Fruit fly (Drosophila melanogaster) whole organism, prepupa: Measurements from ENCODE around the gene CG31975.

ENCODE experiments used
- Blimp-1 ChIP-seq: fragments of 200-800 bp; sonication (Bioruptor generic); optimal IDR thresholded peaks from 3 replicates; lab custom pipeline; 2017; ENCODE audit warnings: missing biosample characterization, missing genetic modification characterization, mild to moderate bottlenecking, moderate library complexity, missing genetic modification reagents
- CG10631 ChIP-seq: fragments of 200-800 bp; sonication (Bioruptor generic); optimal IDR thresholded peaks from 2 replicates; lab custom pipeline; 2016; ENCODE audit warnings: missing biosample characterization, missing genetic modification characterization
- CG10669 ChIP-seq: fragments of 200-800 bp; sonication (Bioruptor generic); optimal IDR thresholded peaks from 3 replicates; lab custom pipeline; 2018; ENCODE audit warnings: missing biosample characterization, mild to moderate bottlenecking, missing genetic modification characterization, moderate library complexity
- CG11294 ChIP-seq: fragments of 200-800 bp; sonication (Bioruptor generic); IDR thresholded peaks from 2 replicates; pipeline ENCODE4 v1.3.6; 2022; ENCODE audit warnings: missing biosample characterization, missing genetic modification characterization
- CG11762 ChIP-seq: fragments of 200-800 bp; sonication (Bioruptor generic); optimal IDR thresholded peaks from 3 replicates; lab custom pipeline; 2016; ENCODE audit warnings: missing biosample characterization, missing genetic modification characterization; ENCODE audit not compliant: insufficient read depth
- CG11902 ChIP-seq: fragments of 200-800 bp; sonication (Bioruptor generic); optimal IDR thresholded peaks from 3 replicates; lab custom pipeline; 2016; ENCODE audit warnings: missing biosample characterization, missing genetic modification characterization
- CG15336 ChIP-seq: fragments of 200-800 bp; sonication (Bioruptor generic); IDR thresholded peaks from 2 replicates; pipeline ENCODE4 v1.3.6; 2022; ENCODE audit warnings: missing biosample characterization, missing genetic modification characterization
- CG3032 ChIP-seq: fragments of 200-800 bp; optimal IDR thresholded peaks from 2 replicates; lab custom pipeline; 2019; ENCODE audit warnings: missing biosample characterization, mild to moderate bottlenecking, missing genetic modification characterization, moderate library complexity
- CG31627 ChIP-seq: fragments of 200-800 bp; sonication (Bioruptor generic); optimal IDR thresholded peaks from 3 replicates; lab custom pipeline; 2016; ENCODE audit warnings: missing biosample characterization, missing genetic modification characterization
- CG32006 ChIP-seq: fragments of 200-800 bp; sonication (Bioruptor generic); optimal IDR thresholded peaks from 3 replicates; lab custom pipeline; 2017; ENCODE audit warnings: missing biosample characterization, mild to moderate bottlenecking, missing genetic modification characterization
- CG34406 ChIP-seq: fragments of 200-800 bp; sonication (Bioruptor generic); optimal IDR thresholded peaks from 3 replicates; lab custom pipeline; 2016; ENCODE audit warnings: missing biosample characterization, missing genetic modification characterization
- CG3919 ChIP-seq: fragments of 200-800 bp; sonication (Bioruptor generic); optimal IDR thresholded peaks from 3 replicates; lab custom pipeline; 2016; ENCODE audit warnings: missing biosample characterization, missing genetic modification characterization
- CG4318 ChIP-seq: fragments of 200-800 bp; sonication (Bioruptor generic); optimal IDR thresholded peaks from 3 replicates; lab custom pipeline; 2017; ENCODE audit warnings: missing biosample characterization, mild to moderate bottlenecking, missing genetic modification characterization
- CG6163 ChIP-seq: fragments of 200-800 bp; sonication (Bioruptor generic); IDR thresholded peaks from 3 replicates; pipeline ENCODE4 v1.3.6; 2022; ENCODE audit warnings: missing biosample characterization, missing genetic modification characterization
- CG7368 ChIP-seq: fragments of 200-800 bp; sonication (Bioruptor generic); optimal IDR thresholded peaks from 3 replicates; lab custom pipeline; 2016; ENCODE audit warnings: missing biosample characterization, missing genetic modification characterization
- CG8119 ChIP-seq: fragments of 200-800 bp; sonication (Bioruptor generic); IDR thresholded peaks from 3 replicates; pipeline ENCODE4 v1.3.6; 2022; ENCODE audit warnings: missing biosample characterization, missing genetic modification characterization
- CG8319 ChIP-seq: fragments of 200-800 bp; sonication (Bioruptor generic); optimal IDR thresholded peaks from 3 replicates; lab custom pipeline; 2016; ENCODE audit warnings: missing biosample characterization, missing genetic modification characterization
- CG8632 ChIP-seq: fragments of 200-800 bp; sonication (Bioruptor generic); optimal IDR thresholded peaks from 3 replicates; lab custom pipeline; 2016; ENCODE audit warnings: missing biosample characterization, missing genetic modification characterization
- Eip75B ChIP-seq: fragments of 200-800 bp; sonication (Bioruptor generic); optimal IDR thresholded peaks from 3 replicates; lab custom pipeline; 2016; ENCODE audit warnings: missing biosample characterization, missing genetic modification characterization
- Eip78C ChIP-seq: fragments of 200-800 bp; sonication (Bioruptor generic); peaks from one replicate; lab custom pipeline; 2016; ENCODE audit warnings: missing biosample characterization, missing genetic modification characterization
- Eip93F ChIP-seq: fragments of 200-800 bp; sonication (Bioruptor generic); optimal IDR thresholded peaks from 2 replicates; lab custom pipeline; 2016; ENCODE audit warnings: missing biosample characterization, mild to moderate bottlenecking, missing genetic modification characterization
- Ets21C ChIP-seq: fragments of 200-800 bp; sonication (Bioruptor generic); optimal IDR thresholded peaks from 3 replicates; lab custom pipeline; 2016; ENCODE audit warnings: missing biosample characterization, missing genetic modification characterization
- Ets96B ChIP-seq: fragments of 200-800 bp; optimal IDR thresholded peaks from 2 replicates; lab custom pipeline; 2019; ENCODE audit warnings: missing biosample characterization, mild to moderate bottlenecking, missing genetic modification characterization, moderate library complexity
- Gug ChIP-seq: fragments of 200-800 bp; sonication (Bioruptor generic); IDR thresholded peaks from 2 replicates; pipeline ENCODE4 v1.3.6; 2022; ENCODE audit warnings: missing biosample characterization, missing genetic modification characterization
- Hr38 ChIP-seq: sonication (Bioruptor generic); optimal IDR thresholded peaks from 2 replicates; lab custom pipeline; 2016; ENCODE audit warnings: missing biosample characterization, missing genetic modification characterization
- Hr4 ChIP-seq: fragments of 200-800 bp; sonication (Bioruptor generic); optimal IDR thresholded peaks from 3 replicates; lab custom pipeline; 2016; ENCODE audit warnings: missing biosample characterization, missing genetic modification characterization
- OdsH ChIP-seq: fragments of 200-800 bp; sonication (Bioruptor generic); optimal IDR thresholded peaks from 3 replicates; lab custom pipeline; 2016; ENCODE audit warnings: missing biosample characterization, missing genetic modification characterization
- Sox102F ChIP-seq: fragments of 200-800 bp; sonication (Bioruptor generic); optimal IDR thresholded peaks from 2 replicates; lab custom pipeline; 2016; ENCODE audit warnings: missing biosample characterization, mild to moderate bottlenecking, missing genetic modification characterization
- Sox14 ChIP-seq: fragments of 200-800 bp; sonication (Bioruptor generic); optimal IDR thresholded peaks from 3 replicates; lab custom pipeline; 2016; ENCODE audit warnings: missing biosample characterization, missing genetic modification characterization
- acj6 ChIP-seq: fragments of 200-800 bp; sonication (Bioruptor generic); optimal IDR thresholded peaks from 3 replicates; lab custom pipeline; 2016; ENCODE audit warnings: missing biosample characterization, missing genetic modification characterization
- eg ChIP-seq: fragments of 200-800 bp; sonication (Bioruptor generic); IDR thresholded peaks from 3 replicates; pipeline ENCODE4 v1.3.6; 2022; ENCODE audit warnings: missing biosample characterization, missing genetic modification characterization
- esn ChIP-seq: fragments of 200-800 bp; sonication (Bioruptor generic); optimal IDR thresholded peaks from 2 replicates; lab custom pipeline; 2016; ENCODE audit warnings: missing biosample characterization, mild to moderate bottlenecking, missing genetic modification characterization, moderate library complexity
- fd59A ChIP-seq: fragments of 200-800 bp; sonication (Bioruptor generic); optimal IDR thresholded peaks from 2 replicates; lab custom pipeline; 2017; ENCODE audit warnings: missing biosample characterization, mild to moderate bottlenecking, missing genetic modification characterization, missing genetic modification reagents
- fd85E ChIP-seq: fragments of 200-800 bp; sonication (Bioruptor generic); optimal IDR thresholded peaks from 3 replicates; lab custom pipeline; 2016; ENCODE audit warnings: missing biosample characterization, missing genetic modification characterization
- fkh ChIP-seq: fragments of 200-800 bp; sonication (Bioruptor generic); optimal IDR thresholded peaks from 3 replicates; lab custom pipeline; 2017; ENCODE audit warnings: missing biosample characterization, mild to moderate bottlenecking, missing genetic modification characterization, moderate library complexity
- pdm3 ChIP-seq: fragments of 200-800 bp; sonication (Bioruptor generic); optimal IDR thresholded peaks from 3 replicates; lab custom pipeline; 2016; ENCODE audit warnings: missing biosample characterization, missing genetic modification characterization
- salr ChIP-seq, 2 experiments: fragments of 200-800 bp; sonication (Bioruptor generic); optimal IDR thresholded peaks; 3 replicates each; lab custom pipeline; 2016 to 2018; ENCODE audit warnings: missing biosample characterization in 2 of 2, missing genetic modification characterization in 2 of 2, mild to moderate bottlenecking in 1 of 2
- ss ChIP-seq, 2 experiments: fragments of 200-800 bp; sonication (Bioruptor generic); optimal IDR thresholded peaks; 2 replicates in 1 of 2; 3 replicates in 1 of 2; lab custom pipeline; 2017 to 2018; ENCODE audit warnings: mild to moderate bottlenecking in 2 of 2, missing biosample characterization in 2 of 2, missing genetic modification characterization in 2 of 2, moderate library complexity in 1 of 2
- svp ChIP-seq: fragments of 200-800 bp; sonication (Bioruptor generic); peaks from one replicate; lab custom pipeline; 2016; ENCODE audit warnings: missing biosample characterization, missing genetic modification characterization
- topi ChIP-seq: fragments of 200-800 bp; sonication (Bioruptor generic); optimal IDR thresholded peaks from 3 replicates; lab custom pipeline; 2016; ENCODE audit warnings: missing biosample characterization, missing genetic modification characterization

Gene CG31975

dm6 chr2L:131466-132270 lies 9.1 kb downstream of the CG31975 start, which contains the start of gene Gs1 (continued):
- TF ChIP-seq salr (GFP tag; optimal IDR thresholded peaks at IDR 0.05; lab: Kevin White, UChicago) (peak in 1 of 2 experiments; percentile 21), Sox102F (GFP tag; lab: Kevin White, UChicago) (peak; percentile 52), CG10669 (no peak), CG8319 (no peak), Hr4 (GFP tag; lab: Kevin White, UChicago) (peak; percentile 43), CG6163 (GFP tag; lab: Robert Waterston, UW) (peak; percentile 69; the same call in 2 of the 3 replicates), CG3919 (GFP tag; lab: Kevin White, UChicago) (peak; percentile 24), CG31627 (GFP tag; lab: Kevin White, UChicago) (no peak), Blimp-1 (GFP tag; lab: Kevin White, UChicago) (peak; percentile 62), CG11294 (GFP tag; lab: Robert Waterston, UW) (no peak), Sox14 (peak; percentile 72), svp (GFP tag; lab: Kevin White, UChicago) (peak; percentile 75), CG8632 (GFP tag; lab: Kevin White, UChicago) (no peak), CG32006 (peak; percentile 19), CG4318 (no peak), CG15336 (peak; percentile 55; the same call in 1 of the 2 replicates), ss (GFP tag; optimal IDR thresholded peaks at IDR 0.05; lab: Kevin White, UChicago) (peak; percentile 58 to 72)

- TF ChIP-seq OdsH (no peak), eg (GFP tag; lab: Robert Waterston, UW) (0 out of 3 replicates have a peak, but pooled peaks have one; percentile 13), svp (GFP tag; lab: Kevin White, UChicago) (no peak), Gug (GFP tag; lab: Robert Waterston, UW) (no peak), CG8319 (no peak), CG11902 (GFP tag; lab: Kevin White, UChicago) (no peak), CG10631 (GFP tag; lab: Kevin White, UChicago) (no peak), CG6163 (GFP tag; lab: Robert Waterston, UW) (no peak), Hr38 (GFP tag; lab: Kevin White, UChicago) (no peak), CG10669 (no peak), Sox102F (GFP tag; lab: Kevin White, UChicago) (no peak), CG8119 (GFP tag; lab: Robert Waterston, UW) (0 out of 3 replicates have a peak, but pooled peaks have one; percentile 22), Sox14 (no peak), Ets96B (tag; lab: Kevin White, UChicago) (no peak), CG7368 (GFP tag; lab: Kevin White, UChicago) (no peak), CG31627 (GFP tag; lab: Kevin White, UChicago) (no peak)
Measured at dm6 chr2L:130691-131090, 10.1 kb downstream of the CG31975 start, which contains the start of gene CG3164. TSS of gene CG3164 (minus strand) at chr2L:130791.

- TF ChIP-seq acj6 (GFP tag; lab: Kevin White, UChicago) = no peak
- no peak for TF ChIP-seq CG10631 (GFP tag; lab: Kevin White, UChicago)
- TF ChIP-seq fkh (GFP tag; lab: Kevin White, UChicago) = no peak
- TF ChIP-seq fd85E (GFP tag; lab: Kevin White, UChicago) = no peak
- no peak for TF ChIP-seq pdm3 (GFP tag; lab: Kevin White, UChicago)
- peak in 1 of 2 experiments; percentile 10 for TF ChIP-seq salr (GFP tag; optimal IDR thresholded peaks at IDR 0.05; lab: Kevin White, UChicago)
- TF ChIP-seq CG15336 = peak; percentile 47; the same call in 1 of the 2 replicates
- peak; percentile 45 for TF ChIP-seq esn (GFP tag; lab: Kevin White, UChicago)
- no peak for TF ChIP-seq CG4318
- no peak for TF ChIP-seq CG8632 (GFP tag; lab: Kevin White, UChicago)
- TF ChIP-seq topi (GFP tag; lab: Kevin White, UChicago) = peak; percentile 49
- peak; percentile 8 for TF ChIP-seq CG8319
- TF ChIP-seq fd59A (GFP tag; lab: Kevin White, UChicago) = no peak
- TF ChIP-seq Blimp-1 (GFP tag; lab: Kevin White, UChicago) = peak; percentile 8
- TF ChIP-seq CG10669 = no peak
- peak; percentile 66 for TF ChIP-seq CG8119 (GFP tag; lab: Robert Waterston, UW)
- peak; percentile 87 for TF ChIP-seq Sox102F (GFP tag; lab: Kevin White, UChicago)
- TF ChIP-seq CG11762 (GFP tag; lab: Kevin White, UChicago) = no peak
- no peak for TF ChIP-seq CG11294 (GFP tag; lab: Robert Waterston, UW)
- TF ChIP-seq Ets21C (GFP tag; lab: Kevin White, UChicago) = no peak
- peak; percentile 78; the same call in 2 of the 3 replicates for TF ChIP-seq eg (GFP tag; lab: Robert Waterston, UW)
- no peak for TF ChIP-seq CG3032 (tag; lab: Kevin White, UChicago)
- no peak for TF ChIP-seq CG34406 (GFP tag; lab: Kevin White, UChicago)
- peak; percentile 83 for TF ChIP-seq Eip78C (GFP tag; lab: Kevin White, UChicago)
- peak; percentile 87 for TF ChIP-seq svp (GFP tag; lab: Kevin White, UChicago)
- peak; percentile 37 for TF ChIP-seq Eip75B (GFP tag; lab: Kevin White, UChicago)
- TF ChIP-seq Eip93F (GFP tag; lab: Kevin White, UChicago) = peak; percentile 83
- TF ChIP-seq Hr38 (GFP tag; lab: Kevin White, UChicago) = no peak
Measured at dm6 chr2L:128977-129941, 11.5 kb downstream of the CG31975 start.
